Fruit fly (Drosophila melanogaster) whole organism, embryonic: ENCODE results near the gene Chchd2.
A peak's percentile ranks its signal among the peaks of the same experiment; 100 is the strongest.

Experiments used
- Bdp1 ChIP-seq: fragments of 200-800 bp; sonication (Bioruptor generic); optimal IDR thresholded peaks from 3 replicates; lab custom pipeline; 2016; ENCODE audit warnings: missing biosample characterization, missing genetic modification characterization
- Bgb ChIP-seq: fragments of 200-800 bp; sonication (Bioruptor generic); IDR thresholded peaks from 2 replicates; pipeline ENCODE4 v1.3.6; 2022; ENCODE audit warnings: missing biosample characterization, missing genetic modification characterization; ENCODE audit not compliant: partially characterized antibody
- Bteb2 ChIP-seq: fragments of 200-800 bp; sonication (Bioruptor generic); optimal IDR thresholded peaks from 2 replicates; lab custom pipeline; 2016; ENCODE audit warnings: missing biosample characterization, missing genetic modification characterization
- CG10147 ChIP-seq: fragments of 200-800 bp; sonication (Bioruptor generic); optimal IDR thresholded peaks from 2 replicates; lab custom pipeline; 2019; ENCODE audit warnings: missing biosample characterization, mild to moderate bottlenecking, missing genetic modification characterization, moderate library complexity
- CG10321 ChIP-seq: fragments of 200-800 bp; sonication (Bioruptor generic); IDR thresholded peaks from 2 replicates; pipeline ENCODE4 v1.3.6; 2022; ENCODE audit warnings: missing biosample characterization, missing genetic modification characterization
- CG12942 ChIP-seq: fragments of 200-800 bp; sonication (Bioruptor generic); optimal IDR thresholded peaks from 3 replicates; lab custom pipeline; 2016; ENCODE audit warnings: missing biosample characterization, missing genetic modification characterization
- CG15479 ChIP-seq: fragments of 200-800 bp; sonication (Bioruptor generic); optimal IDR thresholded peaks from 3 replicates; lab custom pipeline; 2019; ENCODE audit warnings: missing biosample characterization, mild to moderate bottlenecking, missing genetic modification characterization, moderate library complexity
- CG1647 ChIP-seq: fragments of 200-800 bp; sonication (Bioruptor generic); optimal IDR thresholded peaks from 3 replicates; lab custom pipeline; 2016; ENCODE audit warnings: missing biosample characterization, missing genetic modification characterization
- CG1832 ChIP-seq: fragments of 200-800 bp; sonication (Bioruptor generic); optimal IDR thresholded peaks from 2 replicates; lab custom pipeline; 2017; ENCODE audit warnings: missing biosample characterization, mild to moderate bottlenecking, missing genetic modification characterization, inconsistent platforms
- CG3065 ChIP-seq: fragments of 200-800 bp; sonication (Bioruptor generic); optimal IDR thresholded peaks from 2 replicates; lab custom pipeline; 2016; ENCODE audit warnings: missing biosample characterization, missing genetic modification characterization
- CG32532 ChIP-seq: fragments of 200-800 bp; sonication (Bioruptor generic); IDR thresholded peaks from 2 replicates; pipeline ENCODE4 v1.3.6; 2022; ENCODE audit warnings: missing biosample characterization, missing genetic modification characterization
- CG3838 ChIP-seq: fragments of 200-800 bp; sonication (Bioruptor generic); optimal IDR thresholded peaks from 3 replicates; lab custom pipeline; 2016; ENCODE audit warnings: missing biosample characterization, missing genetic modification characterization
- CG6272 ChIP-seq: fragments of 200-800 bp; sonication (Bioruptor generic); IDR thresholded peaks from 2 replicates; pipeline ENCODE4 v1.3.6; 2022; ENCODE audit warnings: missing biosample characterization, missing genetic modification characterization
- CG6683 ChIP-seq: fragments of 200-800 bp; sonication (Bioruptor generic); optimal IDR thresholded peaks from 2 replicates; lab custom pipeline; 2017; ENCODE audit warnings: missing biosample characterization, mild to moderate bottlenecking, missing genetic modification characterization, missing genetic modification reagents
- CG7745 ChIP-seq: fragments of 200-800 bp; sonication (Bioruptor generic); optimal IDR thresholded peaks from 2 replicates; lab custom pipeline; 2018; ENCODE audit warnings: missing biosample characterization, mild to moderate bottlenecking, missing genetic modification characterization, moderate library complexity
- CG8359 ChIP-seq: fragments of 200-800 bp; sonication (Bioruptor generic); optimal IDR thresholded peaks from 2 replicates; lab custom pipeline; 2017; ENCODE audit warnings: missing biosample characterization, mild to moderate bottlenecking, missing genetic modification characterization, borderline replicate concordance
- CG8924 ChIP-seq: fragments of 200-800 bp; optimal IDR thresholded peaks from 3 replicates; lab custom pipeline; 2019; ENCODE audit warnings: missing biosample characterization, mild to moderate bottlenecking, missing genetic modification characterization, moderate library complexity
- CoRest ChIP-seq: fragments of 200-800 bp; sonication (Bioruptor generic); optimal IDR thresholded peaks from 3 replicates; lab custom pipeline; 2018; ENCODE audit warnings: missing biosample characterization, mild to moderate bottlenecking, missing genetic modification characterization, moderate library complexity
- Dll ChIP-seq: fragments of 200-800 bp; sonication (Bioruptor generic); IDR thresholded peaks from 4 replicates; pipeline ENCODE4 v1.3.6; 2022; ENCODE audit warnings: missing biosample characterization, missing genetic modification characterization; ENCODE audit not compliant: partially characterized antibody
- Hr78 ChIP-seq, 2 experiments: fragments of 200-800 bp in 1 of 2; fragments of >200 bp in 1 of 2; sonication (Bioruptor generic) in 1 of 2; optimal IDR thresholded peaks; 2 replicates each; lab custom pipeline; 2017 to 2019; ENCODE audit warnings: missing biosample characterization in 2 of 2, missing genetic modification characterization in 2 of 2, mild to moderate bottlenecking in 1 of 2, moderate library complexity in 1 of 2
- Lhr ChIP-seq: fragments of 200-800 bp; sonication (Bioruptor generic); optimal IDR thresholded peaks from 3 replicates; lab custom pipeline; 2017; ENCODE audit warnings: mild to moderate bottlenecking, missing biosample characterization, missing genetic modification reagents, missing genetic modification characterization
- MTF-1 ChIP-seq: fragments of 200-800 bp; sonication (Bioruptor generic); optimal IDR thresholded peaks from 2 replicates; lab custom pipeline; 2018; ENCODE audit warnings: missing biosample characterization, mild to moderate bottlenecking, missing genetic modification characterization, borderline replicate concordance
- Med ChIP-seq: fragments of 200-800 bp; sonication (Bioruptor generic); peaks from one replicate; lab custom pipeline; 2016; ENCODE audit warnings: missing biosample characterization, missing genetic modification characterization, mild to moderate bottlenecking, inconsistent platforms, moderate library complexity
- Oaz ChIP-seq: fragments of 200-800 bp; sonication (Bioruptor generic); IDR thresholded peaks from 2 replicates; pipeline ENCODE4 v1.3.6; 2022; ENCODE audit warnings: missing biosample characterization, missing genetic modification characterization
- Sox100B ChIP-seq: fragments of 200-800 bp; sonication (Bioruptor generic); optimal IDR thresholded peaks from 3 replicates; lab custom pipeline; 2018; ENCODE audit warnings: missing biosample characterization, mild to moderate bottlenecking, missing genetic modification characterization
- Usf ChIP-seq: fragments of 200-800 bp; sonication (Bioruptor generic); optimal IDR thresholded peaks from 2 replicates; lab custom pipeline; 2017; ENCODE audit warnings: missing genotype, missing biosample characterization, missing genetic modification characterization
- ab ChIP-seq: fragments of 200-800 bp; sonication (Bioruptor generic); optimal IDR thresholded peaks from 2 replicates; lab custom pipeline; 2016; ENCODE audit warnings: missing biosample characterization, missing genetic modification characterization
- ac ChIP-seq: fragments of 200-800 bp; sonication (Bioruptor generic); optimal IDR thresholded peaks from 3 replicates; lab custom pipeline; 2017; ENCODE audit warnings: missing biosample characterization, mild to moderate bottlenecking, missing genetic modification characterization
- amos ChIP-seq: fragments of 200-800 bp; sonication (Bioruptor generic); IDR thresholded peaks from 2 replicates; pipeline ENCODE4 v1.3.6; 2022; ENCODE audit warnings: missing biosample characterization, missing genetic modification characterization; ENCODE audit not compliant: partially characterized antibody
- cg ChIP-seq: fragments of 200-800 bp; sonication (Bioruptor generic); optimal IDR thresholded peaks from 3 replicates; lab custom pipeline; 2019; ENCODE audit warnings: missing biosample characterization, mild to moderate bottlenecking, missing genetic modification characterization, moderate library complexity
- chm ChIP-seq: fragments of 200-800 bp; sonication (Bioruptor generic); IDR thresholded peaks from 2 replicates; pipeline ENCODE4 v1.3.6; 2022; ENCODE audit warnings: missing biosample characterization, missing genetic modification characterization
- ci ChIP-seq: fragments of 200-800 bp; sonication (Bioruptor generic); IDR thresholded peaks from 3 replicates; pipeline ENCODE4 v1.3.6; 2022; ENCODE audit warnings: missing biosample characterization, missing genetic modification characterization
- da ChIP-seq: fragments of 200-800 bp; sonication (Bioruptor generic); optimal IDR thresholded peaks from 2 replicates; lab custom pipeline; 2016; ENCODE audit warnings: missing biosample characterization, missing genetic modification characterization
- gem ChIP-seq: fragments of 200-800 bp; sonication (Bioruptor generic); optimal IDR thresholded peaks from 2 replicates; lab custom pipeline; 2019; ENCODE audit warnings: missing biosample characterization, mild to moderate bottlenecking, missing genetic modification characterization, moderate library complexity
- grau ChIP-seq: fragments of 200-800 bp; optimal IDR thresholded peaks from 3 replicates; lab custom pipeline; 2019; ENCODE audit warnings: missing biosample characterization, mild to moderate bottlenecking, missing genetic modification characterization, moderate library complexity
- hbn ChIP-seq: fragments of 200-800 bp; sonication (Bioruptor generic); IDR thresholded peaks from 2 replicates; pipeline ENCODE4 v1.3.6; 2022; ENCODE audit warnings: missing biosample characterization, missing genetic modification characterization; ENCODE audit not compliant: partially characterized antibody
- insv ChIP-seq, 2 experiments: fragments of 200-800 bp; sonication (Bioruptor generic); optimal IDR thresholded peaks; 3 replicates each; lab custom pipeline; 2016 to 2018; ENCODE audit warnings: missing biosample characterization in 2 of 2, missing genetic modification characterization in 2 of 2
- kni ChIP-seq: fragments of 200-800 bp; sonication (Bioruptor generic); optimal IDR thresholded peaks from 3 replicates; lab custom pipeline; 2017; ENCODE audit warnings: mild to moderate bottlenecking, missing biosample characterization, missing genetic modification reagents, missing genetic modification characterization
- lbe ChIP-seq: fragments of 200-800 bp; sonication (Bioruptor generic); optimal IDR thresholded peaks from 2 replicates; lab custom pipeline; 2016; ENCODE audit warnings: missing biosample characterization, mild to moderate bottlenecking, missing genetic modification characterization
- maf-S ChIP-seq: fragments of 200-800 bp; sonication (Bioruptor generic); optimal IDR thresholded peaks from 2 replicates; lab custom pipeline; 2016; ENCODE audit warnings: missing biosample characterization, missing genetic modification characterization
- pho ChIP-seq: fragments of 200-800 bp; sonication (Bioruptor generic); optimal IDR thresholded peaks from 2 replicates; lab custom pipeline; 2016; ENCODE audit warnings: missing biosample characterization, missing genetic modification characterization
- pros ChIP-seq: fragments of 200-800 bp; sonication (Bioruptor generic); optimal IDR thresholded peaks from 3 replicates; lab custom pipeline; 2019; ENCODE audit warnings: missing biosample characterization, mild to moderate bottlenecking, missing genetic modification characterization, moderate library complexity
- sens ChIP-seq: fragments of 200-800 bp; sonication (Bioruptor generic); peaks from one replicate; lab custom pipeline; 2016; ENCODE audit warnings: missing biosample characterization, missing genetic modification characterization
- so ChIP-seq: fragments of 200-800 bp; sonication (Bioruptor generic); IDR thresholded peaks from 3 replicates; pipeline ENCODE4 v1.3.6; 2022; ENCODE audit warnings: missing biosample characterization, missing genetic modification characterization
- sqz ChIP-seq: fragments of 200-800 bp; sonication (Bioruptor generic); optimal IDR thresholded peaks from 3 replicates; lab custom pipeline; 2018; ENCODE audit warnings: missing biosample characterization, mild to moderate bottlenecking, missing genetic modification characterization
- stc ChIP-seq: fragments of 200-800 bp; sonication (Bioruptor generic); IDR thresholded peaks from 2 replicates; pipeline ENCODE4 v1.3.6; 2022; ENCODE audit warnings: missing biosample characterization, missing genetic modification characterization
- tll ChIP-seq, 2 experiments: fragments of 200-800 bp in 1 of 2; fragments of >200 bp in 1 of 2; sonication (Bioruptor generic) in 1 of 2; optimal IDR thresholded peaks; 2 replicates each; lab custom pipeline; 2017 to 2019; ENCODE audit warnings: missing biosample characterization in 2 of 2, missing genetic modification characterization in 2 of 2, mild to moderate bottlenecking in 1 of 2, moderate library complexity in 1 of 2
- twi ChIP-seq: fragments of 200-800 bp; optimal IDR thresholded peaks from 2 replicates; lab custom pipeline; 2019; ENCODE audit warnings: missing biosample characterization, mild to moderate bottlenecking, missing genetic modification characterization, moderate library complexity
- wor ChIP-seq: fragments of 200-800 bp; sonication (Bioruptor generic); IDR thresholded peaks from 2 replicates; pipeline ENCODE4 v1.3.6; 2022; ENCODE audit warnings: missing biosample characterization, missing genetic modification characterization

Chchd2 gene

DNA sequence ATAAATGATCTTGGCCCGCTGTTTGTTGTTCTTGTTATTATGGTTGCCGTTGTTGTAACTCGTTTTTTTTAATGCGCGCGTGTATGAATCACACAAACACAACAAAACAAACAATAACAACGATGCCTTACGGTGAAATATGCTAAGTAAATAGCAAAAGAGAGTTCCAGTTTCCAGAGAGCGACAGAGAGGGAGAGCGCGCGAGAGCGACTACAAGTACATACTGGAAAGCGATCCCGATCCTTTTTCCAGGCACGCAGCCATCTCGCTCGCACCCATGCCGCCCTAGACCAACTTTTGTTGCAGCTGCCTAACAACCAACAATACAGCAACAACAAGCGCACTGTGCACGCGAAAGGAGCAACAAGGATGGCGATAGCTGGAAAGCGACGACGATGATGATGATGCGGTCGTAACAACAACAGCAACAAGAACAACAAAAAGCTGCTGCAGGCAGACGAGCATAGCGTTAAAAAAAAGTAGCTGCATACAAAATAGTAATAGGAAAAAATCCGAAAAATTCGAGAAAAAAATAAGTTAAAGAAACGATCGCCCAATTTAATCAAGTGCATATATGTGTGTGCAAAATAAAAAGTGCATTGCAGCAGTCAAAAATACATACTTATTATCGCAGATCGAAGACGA is 11.7 kb downstream of the Chchd2 start (continued):
- peak; percentile 25 for TF ChIP-seq da (GFP tag; lab: Kevin White, UChicago)
- no peak for TF ChIP-seq Sox100B (GFP tag; lab: Kevin White, UChicago)
- no peak for TF ChIP-seq MTF-1
- TF ChIP-seq Med (GFP tag; lab: Kevin White, UChicago): peak; percentile 36
- no peak for TF ChIP-seq CG1647 (GFP tag; lab: Kevin White, UChicago)
- TF ChIP-seq Bgb (GFP tag; lab: Robert Waterston, UW): no peak
- TF ChIP-seq sqz (GFP tag; lab: Kevin White, UChicago): no peak
- no peak for TF ChIP-seq gem (tag; lab: Kevin White, UChicago)
- TF ChIP-seq CG32532 (GFP tag; lab: Robert Waterston, UW): no peak
- no peak for TF ChIP-seq maf-S (GFP tag; lab: Kevin White, UChicago)
- TF ChIP-seq CG3065 (GFP tag; lab: Kevin White, UChicago): no peak
- TF ChIP-seq CG1832 (GFP tag; lab: Kevin White, UChicago): peak; percentile 78
- TF ChIP-seq CG6272 (GFP tag; lab: Robert Waterston, UW): no peak
- TF ChIP-seq twi (tag; lab: Kevin White, UChicago): no peak
- TF ChIP-seq CG10321 (GFP tag; lab: Robert Waterston, UW): 0 out of 2 replicates have a peak, but pooled peaks have one; percentile 36
- TF ChIP-seq CG3838 (GFP tag; lab: Kevin White, UChicago): peak; percentile 2
- peak; percentile 23; the same call in 1 of the 3 replicates for TF ChIP-seq so
- TF ChIP-seq hbn (GFP tag; lab: Robert Waterston, UW): 0 out of 2 replicates have a peak, but pooled peaks have one; percentile 20
- no peak for TF ChIP-seq ab
- peak; percentile 18; the same call in 1 of the 3 replicates for TF ChIP-seq ci (GFP tag; lab: Robert Waterston, UW)
- TF ChIP-seq amos (GFP tag; lab: Robert Waterston, UW): no peak
- no peak for TF ChIP-seq CoRest (tag; lab: Kevin White, UChicago)
- no peak for TF ChIP-seq Oaz (GFP tag; lab: Robert Waterston, UW)
- peak; percentile 60 for TF ChIP-seq CG15479 (GFP tag; lab: Kevin White, UChicago)
- TF ChIP-seq lbe: no peak
- peak; percentile 9 for TF ChIP-seq cg
- TF ChIP-seq wor: no peak
- no peak for TF ChIP-seq tll (GFP tag; optimal IDR thresholded peaks at IDR 0.05; lab: Kevin White, UChicago)
- no peak for TF ChIP-seq stc (GFP tag; lab: Robert Waterston, UW)
- no peak for TF ChIP-seq Lhr (GFP tag; lab: Kevin White, UChicago)
- TF ChIP-seq chm: peak; percentile 18; the same call in 1 of the 2 replicates
- TF ChIP-seq pho (GFP tag; lab: Kevin White, UChicago): no peak
- no peak for TF ChIP-seq Dll
- TF ChIP-seq ac: peak; percentile 55
- TF ChIP-seq CG8924 (tag; lab: Kevin White, UChicago): peak; percentile 72
- TF ChIP-seq CG10147 (GFP tag; lab: Kevin White, UChicago): no peak
- TF ChIP-seq sens (GFP tag; lab: Kevin White, UChicago): peak; percentile 75

DNA sequence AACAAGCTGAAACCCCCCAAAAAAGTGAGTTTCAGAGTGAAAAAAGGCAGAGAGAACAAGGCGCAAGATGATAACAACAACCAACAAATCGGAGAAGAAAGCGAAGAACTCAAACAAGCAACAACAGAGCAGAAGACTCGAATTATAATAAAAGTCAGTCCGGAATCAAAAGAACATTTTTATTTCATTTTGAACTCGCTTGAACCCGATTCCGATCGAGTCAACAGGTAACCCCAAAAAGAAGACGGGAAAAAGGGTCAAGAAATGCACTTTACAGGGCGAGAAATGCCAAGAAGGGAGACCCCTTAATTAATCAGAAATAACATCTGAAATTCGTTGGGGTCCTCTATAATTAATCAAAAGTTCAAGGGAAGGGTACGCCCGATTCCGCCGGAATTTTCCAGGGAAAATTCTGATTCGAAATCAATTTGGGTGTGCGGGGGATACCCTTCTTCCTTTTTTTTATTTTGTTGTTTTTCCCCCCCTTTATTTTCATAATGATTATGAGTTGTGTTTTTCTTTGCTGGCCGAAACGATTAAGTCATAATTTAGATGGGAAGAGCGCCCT is 13.7 kb downstream of the Chchd2 start:
- TF ChIP-seq Usf: no peak
- TF ChIP-seq CG10147 (GFP tag; lab: Kevin White, UChicago): no peak
- peak; percentile 62 for TF ChIP-seq CG7745 (tag; lab: Kevin White, UChicago)
- no peak for TF ChIP-seq sens (GFP tag; lab: Kevin White, UChicago)
- TF ChIP-seq CG12942 (GFP tag; lab: Kevin White, UChicago): no peak
- peak in 1 of 2 experiments; percentile 17 for TF ChIP-seq tll (GFP tag; optimal IDR thresholded peaks at IDR 0.05; lab: Kevin White, UChicago)
- TF ChIP-seq pros: peak; percentile 82
- peak in 1 of 2 experiments; percentile 20 for TF ChIP-seq Hr78 (GFP tag; optimal IDR thresholded peaks at IDR 0.05; lab: Kevin White, UChicago)
- no peak for TF ChIP-seq CG8359 (GFP tag; lab: Kevin White, UChicago)
- no peak for TF ChIP-seq grau
- TF ChIP-seq kni: peak; percentile 67
- no peak for TF ChIP-seq Bteb2 (GFP tag; lab: Kevin White, UChicago)
- peak in 1 of 2 experiments; percentile 51 for TF ChIP-seq insv (GFP tag; optimal IDR thresholded peaks at IDR 0.05; lab: Kevin White, UChicago)
- no peak for TF ChIP-seq CG6683 (GFP tag; lab: Kevin White, UChicago)
- TF ChIP-seq Bdp1 (GFP tag; lab: Kevin White, UChicago): no peak
